Fruit fly (Drosophila melanogaster) whole organism, embryonic: Measurements from ENCODE around the gene Ccp84Aa.

ENCODE experiments used
- BEAF-32 ChIP-seq: fragments of 200-800 bp; sonication (Bioruptor generic); optimal IDR thresholded peaks from 3 replicates; lab custom pipeline; 2017; ENCODE audit warnings: missing biosample characterization, missing genetic modification characterization, mild to moderate bottlenecking, moderate library complexity, missing genetic modification reagents
- CG1024 ChIP-seq: fragments of 200-800 bp; sonication (Bioruptor generic); IDR thresholded peaks from 2 replicates; pipeline ENCODE4 v1.3.6; 2022; ENCODE audit warnings: missing biosample characterization, missing genetic modification characterization
- CG10267 ChIP-seq: fragments of 200-800 bp; sonication (Bioruptor generic); optimal IDR thresholded peaks from 2 replicates; lab custom pipeline; 2018; ENCODE audit warnings: missing biosample characterization, mild to moderate bottlenecking, missing genetic modification characterization, moderate library complexity
- CG10979 ChIP-seq: fragments of 200-800 bp; sonication (Bioruptor generic); optimal IDR thresholded peaks from 2 replicates; lab custom pipeline; 2018; ENCODE audit warnings: missing biosample characterization, mild to moderate bottlenecking, missing genetic modification characterization, moderate library complexity
- CG11085 ChIP-seq: fragments of 200-800 bp; sonication (Bioruptor generic); IDR thresholded peaks from 2 replicates; pipeline ENCODE4 v1.3.6; 2022; ENCODE audit warnings: missing biosample characterization, missing genetic modification characterization
- CG12155 ChIP-seq: fragments of 200-800 bp; sonication (Bioruptor generic); optimal IDR thresholded peaks from 3 replicates; lab custom pipeline; 2016; ENCODE audit warnings: missing biosample characterization, missing genetic modification characterization
- CG12942 ChIP-seq: fragments of 200-800 bp; sonication (Bioruptor generic); optimal IDR thresholded peaks from 3 replicates; lab custom pipeline; 2016; ENCODE audit warnings: missing biosample characterization, missing genetic modification characterization
- CG15601 ChIP-seq: fragments of 200-800 bp; sonication (Bioruptor generic); optimal IDR thresholded peaks from 3 replicates; lab custom pipeline; 2019; ENCODE audit warnings: missing biosample characterization, mild to moderate bottlenecking, missing genetic modification characterization, moderate library complexity
- CG17328 ChIP-seq: fragments of 200-800 bp; sonication (Bioruptor generic); IDR thresholded peaks from 2 replicates; pipeline ENCODE4 v1.3.6; 2022; ENCODE audit warnings: missing biosample characterization, missing genetic modification characterization
- CG18476 ChIP-seq: fragments of 200-800 bp; sonication (Bioruptor generic); optimal IDR thresholded peaks from 2 replicates; lab custom pipeline; 2016; ENCODE audit warnings: missing biosample characterization, mild to moderate bottlenecking, missing genetic modification characterization
- CG2129 ChIP-seq: fragments of 200-800 bp; sonication (Bioruptor generic); IDR thresholded peaks from 2 replicates; pipeline ENCODE4 v1.3.6; 2022; ENCODE audit warnings: missing biosample characterization, missing genetic modification characterization; ENCODE audit not compliant: partially characterized antibody
- CG3995 ChIP-seq: fragments of 200-800 bp; sonication (Bioruptor generic); optimal IDR thresholded peaks from 3 replicates; lab custom pipeline; 2016; ENCODE audit warnings: missing biosample characterization, missing genetic modification characterization
- CG4328 ChIP-seq: fragments of 200-800 bp; sonication (Bioruptor generic); optimal IDR thresholded peaks from 3 replicates; lab custom pipeline; 2017; ENCODE audit warnings: missing biosample characterization, missing genetic modification reagents, missing genetic modification characterization
- CG7839 ChIP-seq: fragments of 200-800 bp; sonication (Bioruptor generic); optimal IDR thresholded peaks from 3 replicates; lab custom pipeline; 2018; ENCODE audit warnings: missing biosample characterization, mild to moderate bottlenecking, missing genetic modification characterization, moderate library complexity
- CG7987 ChIP-seq: fragments of 200-800 bp; sonication (Bioruptor generic); optimal IDR thresholded peaks from 2 replicates; lab custom pipeline; 2018; ENCODE audit warnings: missing biosample characterization, mild to moderate bottlenecking, missing genetic modification characterization, moderate library complexity
- CG8089 ChIP-seq: fragments of 200-800 bp; sonication (Bioruptor generic); optimal IDR thresholded peaks from 3 replicates; lab custom pipeline; 2016; ENCODE audit warnings: missing biosample characterization, missing genetic modification characterization
- CG8924 ChIP-seq: fragments of 200-800 bp; optimal IDR thresholded peaks from 3 replicates; lab custom pipeline; 2019; ENCODE audit warnings: missing biosample characterization, mild to moderate bottlenecking, missing genetic modification characterization, moderate library complexity
- Camta ChIP-seq: fragments of 200-800 bp; sonication (Bioruptor generic); optimal IDR thresholded peaks from 2 replicates; lab custom pipeline; 2016; ENCODE audit warnings: missing biosample characterization, missing genetic modification characterization
- Doc3 ChIP-seq: fragments of 200-800 bp; sonication (Bioruptor generic); IDR thresholded peaks from 3 replicates; pipeline ENCODE4 v1.3.6; 2022; ENCODE audit warnings: missing biosample characterization, missing genetic modification characterization; ENCODE audit not compliant: partially characterized antibody
- Eip74EF ChIP-seq, 2 experiments: fragments of 200-800 bp in 1 of 2; fragments of >200 bp in 1 of 2; sonication (Bioruptor generic) in 1 of 2; optimal IDR thresholded peaks; 2 replicates each; lab custom pipeline; 2017 to 2019; ENCODE audit warnings: missing biosample characterization in 2 of 2, missing genetic modification characterization in 2 of 2, mild to moderate bottlenecking in 1 of 2, moderate library complexity in 1 of 2
- Hmx ChIP-seq: fragments of 200-800 bp; sonication (Bioruptor generic); optimal IDR thresholded peaks from 2 replicates; lab custom pipeline; 2016; ENCODE audit warnings: missing biosample characterization, missing genetic modification characterization
- Hsf ChIP-seq: fragments of 200-800 bp; sonication (Bioruptor generic); optimal IDR thresholded peaks from 3 replicates; lab custom pipeline; 2016; ENCODE audit warnings: missing biosample characterization, missing genetic modification characterization
- Med ChIP-seq: fragments of 200-800 bp; sonication (Bioruptor generic); peaks from one replicate; lab custom pipeline; 2016; ENCODE audit warnings: missing biosample characterization, missing genetic modification characterization, mild to moderate bottlenecking, inconsistent platforms, moderate library complexity
- Poxn ChIP-seq: fragments of 200-800 bp; sonication (Bioruptor generic); IDR thresholded peaks from 2 replicates; pipeline ENCODE4 v1.3.6; 2022; ENCODE audit warnings: missing biosample characterization, missing genetic modification characterization
- al ChIP-seq: fragments of 200-800 bp; sonication (Bioruptor generic); IDR thresholded peaks from 2 replicates; pipeline ENCODE4 v1.3.6; 2022; ENCODE audit warnings: missing biosample characterization, missing genetic modification characterization
- ase ChIP-seq: fragments of 200-800 bp; sonication (Bioruptor generic); IDR thresholded peaks from 3 replicates; pipeline ENCODE4 v1.3.6; 2022; ENCODE audit warnings: missing biosample characterization, missing genetic modification characterization
- bcd ChIP-seq: fragments of 200-800 bp; sonication (Bioruptor generic); optimal IDR thresholded peaks from 2 replicates; lab custom pipeline; 2017; ENCODE audit warnings: missing biosample characterization, mild to moderate bottlenecking, missing genetic modification characterization
- cato ChIP-seq: fragments of 200-800 bp; sonication (Bioruptor generic); optimal IDR thresholded peaks from 2 replicates; lab custom pipeline; 2016; ENCODE audit warnings: missing biosample characterization, missing genetic modification characterization, borderline replicate concordance
- disco-r ChIP-seq: fragments of 200-800 bp; sonication (Bioruptor generic); optimal IDR thresholded peaks from 2 replicates; lab custom pipeline; 2016; ENCODE audit warnings: missing biosample characterization, missing genetic modification characterization
- ems ChIP-seq: fragments of 200-800 bp; sonication (Bioruptor generic); optimal IDR thresholded peaks from 3 replicates; lab custom pipeline; 2016; ENCODE audit warnings: missing biosample characterization, missing genetic modification characterization
- eyg ChIP-seq: fragments of 200-800 bp; sonication (Bioruptor generic); optimal IDR thresholded peaks from 3 replicates; lab custom pipeline; 2016; ENCODE audit warnings: missing biosample characterization, missing genetic modification characterization
- gcm2 ChIP-seq: fragments of 200-800 bp; sonication (Bioruptor generic); optimal IDR thresholded peaks from 2 replicates; lab custom pipeline; 2016; ENCODE audit warnings: missing biosample characterization, missing genetic modification characterization
- gsb ChIP-seq: fragments of 200-800 bp; sonication (Bioruptor generic); IDR thresholded peaks from 2 replicates; pipeline ENCODE4 v1.3.6; 2022; ENCODE audit warnings: missing biosample characterization, missing genetic modification characterization
- pb ChIP-seq: fragments of 200-800 bp; sonication (Bioruptor generic); optimal IDR thresholded peaks from 3 replicates; lab custom pipeline; 2016; ENCODE audit warnings: missing biosample characterization, missing genetic modification characterization
- repo ChIP-seq: fragments of 200-800 bp; sonication (Bioruptor generic); optimal IDR thresholded peaks from 2 replicates; lab custom pipeline; 2016; ENCODE audit warnings: missing biosample characterization, missing genetic modification characterization
- rib ChIP-seq: fragments of 200-800 bp; sonication (Bioruptor generic); IDR thresholded peaks from 2 replicates; pipeline ENCODE4 v1.3.6; 2022; ENCODE audit warnings: missing biosample characterization, missing genetic modification characterization
- sens ChIP-seq: fragments of 200-800 bp; sonication (Bioruptor generic); peaks from one replicate; lab custom pipeline; 2016; ENCODE audit warnings: missing biosample characterization, missing genetic modification characterization
- seq ChIP-seq: fragments of 200-800 bp; sonication (Bioruptor generic); IDR thresholded peaks from 2 replicates; pipeline ENCODE4 v1.3.6; 2022; ENCODE audit warnings: missing biosample characterization, missing genetic modification characterization
- slou ChIP-seq: fragments of 200-800 bp; sonication (Bioruptor generic); optimal IDR thresholded peaks from 3 replicates; lab custom pipeline; 2016; ENCODE audit warnings: missing biosample characterization, missing genetic modification characterization
- sna ChIP-seq: fragments of 200-800 bp; sonication (Bioruptor generic); IDR thresholded peaks from 2 replicates; pipeline ENCODE4 v1.3.6; 2022; ENCODE audit warnings: missing biosample characterization, missing genetic modification characterization; ENCODE audit not compliant: partially characterized antibody
- sr ChIP-seq: fragments of 200-800 bp; sonication (Bioruptor generic); IDR thresholded peaks from 3 replicates; pipeline ENCODE4 v1.3.6; 2022; ENCODE audit warnings: missing biosample characterization, missing genetic modification characterization
- unpg ChIP-seq: fragments of 200-800 bp; sonication (Bioruptor generic); optimal IDR thresholded peaks from 3 replicates; lab custom pipeline; 2018; ENCODE audit warnings: missing biosample characterization, mild to moderate bottlenecking, missing genetic modification characterization, moderate library complexity

Gene Ccp84Aa

dm6 chr3R:6746212-6746611, 42.3 kb downstream of the Ccp84Aa start (continued):
- TF ChIP-seq unpg (GFP tag; lab: Kevin White, UChicago) (no peak), ems (GFP tag; lab: Kevin White, UChicago) (no peak), slou (GFP tag; lab: Kevin White, UChicago) (no peak), disco-r (no peak), CG18476 (GFP tag; lab: Kevin White, UChicago) (no peak), rib (GFP tag; lab: Robert Waterston, UW) (no peak), CG15601 (tag; lab: Kevin White, UChicago) (no peak), CG10267 (tag; lab: Kevin White, UChicago) (peak; percentile 11), Med (peak; percentile 38), CG7987 (GFP tag; lab: Kevin White, UChicago) (no peak), Doc3 (GFP tag; lab: Robert Waterston, UW) (no peak), Eip74EF (GFP tag; optimal IDR thresholded peaks at IDR 0.05; lab: Kevin White, UChicago) (no peak), CG2129 (GFP tag; lab: Robert Waterston, UW) (no peak), CG8089 (no peak), CG3995 (GFP tag; lab: Kevin White, UChicago) (no peak), CG17328 (GFP tag; lab: Robert Waterston, UW) (no peak), Hsf (GFP tag; lab: Kevin White, UChicago) (no peak), CG4328 (GFP tag; lab: Kevin White, UChicago) (no peak), sr (GFP tag; lab: Robert Waterston, UW) (no peak), BEAF-32 (GFP tag; lab: Kevin White, UChicago) (no peak), CG1024 (GFP tag; lab: Robert Waterston, UW) (no peak), Camta (GFP tag; lab: Kevin White, UChicago) (no peak), eyg (GFP tag; lab: Kevin White, UChicago) (no peak), CG12155 (GFP tag; lab: Kevin White, UChicago) (no peak), repo (GFP tag; lab: Kevin White, UChicago) (no peak), Hmx (no peak), gcm2 (no peak), CG12942 (no peak), gsb (GFP tag; lab: Robert Waterston, UW) (no peak), CG11085 (GFP tag; lab: Robert Waterston, UW) (0 out of 2 replicates have a peak, but pooled peaks have one; percentile 1), pb (no peak), cato (GFP tag; lab: Kevin White, UChicago) (no peak), CG10979 (tag; lab: Kevin White, UChicago) (peak; percentile 28), bcd (GFP tag; lab: Kevin White, UChicago) (peak; percentile 18), sna (GFP tag; lab: Robert Waterston, UW) (no peak), CG7839 (tag; lab: Kevin White, UChicago) (no peak), seq (GFP tag; lab: Robert Waterston, UW) (no peak), Poxn (GFP tag; lab: Robert Waterston, UW) (no peak), ase (GFP tag; lab: Robert Waterston, UW) (no peak)

- TF ChIP-seq al (no peak), sens (GFP tag; lab: Kevin White, UChicago) (peak; percentile 56), CG8924 (tag; lab: Kevin White, UChicago) (no peak)
These were observed 44.0 kb downstream of the Ccp84Aa start, which contains the start of gene CG34297 for dm6 chr3R:6747907-6748306. Gene CG34297 (minus strand): TSS chr3R:6748007.
